Worm (Caenorhabditis elegans): ENCODE measurements around the gene lron-4.

lron-4 gene

DNA sequence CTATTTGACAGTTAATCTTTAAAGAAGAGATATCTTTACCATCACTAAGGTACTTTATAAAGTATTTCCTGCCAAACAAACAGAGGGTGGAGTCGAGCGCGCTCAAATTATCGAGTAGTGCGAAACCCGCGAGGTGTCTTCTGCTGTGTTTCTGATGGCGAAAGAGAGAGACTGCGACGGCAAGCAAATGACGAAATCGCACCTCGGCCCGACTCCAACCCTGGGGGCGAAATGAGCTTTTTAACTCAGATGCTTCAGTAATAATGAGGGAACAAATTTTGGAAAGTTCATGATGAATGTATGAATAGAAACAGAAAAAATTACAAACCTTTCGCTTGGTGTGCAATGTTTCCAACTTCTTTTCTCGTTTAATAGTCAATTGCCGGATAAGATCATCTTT is 20.4 kb downstream of the lron-4 start (continued):
- no peak for TF ChIP-seq ceh-20 (GFP tag; IDR thresholded peaks at IDR 0.05)
- 0 out of 2 replicates have a peak, but pooled peaks have one; percentile 13 for TF ChIP-seq arid-1 (GFP tag; conservative IDR thresholded peaks at IDR 0.05)
- TF ChIP-seq Y48G9A.11 (GFP tag; IDR thresholded peaks at IDR 0.05): peak; percentile 40; the same call in 1 of the 2 replicates
- TF ChIP-seq mxl-2 (GFP tag; conservative IDR thresholded peaks at IDR 0.05): no peak
- no peak for TF ChIP-seq zip-11 (GFP tag; IDR thresholded peaks at IDR 0.05)
- TF ChIP-seq nhr-25 (tag; optimal IDR thresholded peaks at IDR 0.05; ENCODE audit: borderline replicate concordance, insufficient read depth): peak; percentile 53
- peak in 1 of 2 experiments; percentile 19 for TF ChIP-seq unc-62 (GFP tag; optimal IDR thresholded peaks at IDR 0.05 in 1 of 2)
- no peak for TF ChIP-seq unc-62 (tag; optimal IDR thresholded peaks at IDR 0.05)
- TF ChIP-seq duxl-1 (tag; optimal IDR thresholded peaks at IDR 0.05; ENCODE audit: poor library complexity): peak; percentile 62
- peak; percentile 77 for TF ChIP-seq mes-2 (tag; optimal IDR thresholded peaks at IDR 0.05; ENCODE audit: poor library complexity, severe bottlenecking)
- TF ChIP-seq dve-1 (tag; optimal IDR thresholded peaks at IDR 0.05; ENCODE audit: insufficient read depth): peak; percentile 67
- TF ChIP-seq T26A8.4 (GFP tag; IDR thresholded peaks at IDR 0.05): peak; percentile 62
- TF ChIP-seq ama-1 (optimal IDR thresholded peaks at IDR 0.05): peak; percentile 93
- TF ChIP-seq nhr-102 (tag; optimal IDR thresholded peaks at IDR 0.05): peak; percentile 47
- no peak; the same call in 1 of the 2 replicates for TF ChIP-seq php-3 (GFP tag; IDR thresholded peaks at IDR 0.05)
- TF ChIP-seq hlh-30 (tag; optimal IDR thresholded peaks at IDR 0.05; ENCODE audit: insufficient read depth): peak; percentile 48
- no peak for TF ChIP-seq ZK546.5 (tag; optimal IDR thresholded peaks at IDR 0.05)
- TF ChIP-seq dmd-6 (GFP tag; IDR thresholded peaks at IDR 0.05): peak; percentile 25; the same call in 1 of the 2 replicates
- TF ChIP-seq lin-29 (GFP tag; IDR thresholded peaks at IDR 0.05): no peak
- no peak for TF ChIP-seq spr-3 (GFP tag; optimal IDR thresholded peaks at IDR 0.05)
- no peak for TF ChIP-seq Y105C5A.15 (GFP tag; IDR thresholded peaks at IDR 0.05)
- TF ChIP-seq nhr-76 (tag; optimal IDR thresholded peaks at IDR 0.05): no peak
- TF ChIP-seq dpl-1 (GFP tag; optimal IDR thresholded peaks at IDR 0.05): peak; percentile 19
- no peak for TF ChIP-seq daf-16 (GFP tag; optimal IDR thresholded peaks at IDR 0.05)
- TF ChIP-seq daf-16 (tag; optimal IDR thresholded peaks at IDR 0.05): peak; percentile 26
- peak; percentile 23 for TF ChIP-seq rbr-2 (tag; optimal IDR thresholded peaks at IDR 0.05)
- no peak for TF ChIP-seq dmd-9 (GFP tag; IDR thresholded peaks at IDR 0.05)
- peak; percentile 39 for TF ChIP-seq pqm-1 (tag; optimal IDR thresholded peaks at IDR 0.05)
- TF ChIP-seq ceh-82 (tag; optimal IDR thresholded peaks at IDR 0.05): no peak
- peak; percentile 71 for TF ChIP-seq lin-38 (GFP tag; IDR thresholded peaks at IDR 0.05)
- TF ChIP-seq ceh-62 (tag; optimal IDR thresholded peaks at IDR 0.05): no peak
- TF ChIP-seq ctbp-1 (GFP tag; IDR thresholded peaks at IDR 0.05): no peak
- no peak for TF ChIP-seq F10B5.3 (tag; optimal IDR thresholded peaks at IDR 0.05)
- peak; percentile 37 for TF ChIP-seq nhr-11 (tag; optimal IDR thresholded peaks at IDR 0.05)
- peak in 1 of 2 experiments; percentile 71 for TF ChIP-seq lsy-2 (tag; optimal IDR thresholded peaks at IDR 0.05)
- TF ChIP-seq lin-13 (GFP tag; optimal IDR thresholded peaks at IDR 0.05): peak; percentile 45
- peak; percentile 0 for TF ChIP-seq nhr-28 (tag; optimal IDR thresholded peaks at IDR 0.05)
- TF ChIP-seq ztf-11 (tag; optimal IDR thresholded peaks at IDR 0.05): no peak
- TF ChIP-seq mep-1 (tag; optimal IDR thresholded peaks at IDR 0.05): peak; percentile 75

DNA sequence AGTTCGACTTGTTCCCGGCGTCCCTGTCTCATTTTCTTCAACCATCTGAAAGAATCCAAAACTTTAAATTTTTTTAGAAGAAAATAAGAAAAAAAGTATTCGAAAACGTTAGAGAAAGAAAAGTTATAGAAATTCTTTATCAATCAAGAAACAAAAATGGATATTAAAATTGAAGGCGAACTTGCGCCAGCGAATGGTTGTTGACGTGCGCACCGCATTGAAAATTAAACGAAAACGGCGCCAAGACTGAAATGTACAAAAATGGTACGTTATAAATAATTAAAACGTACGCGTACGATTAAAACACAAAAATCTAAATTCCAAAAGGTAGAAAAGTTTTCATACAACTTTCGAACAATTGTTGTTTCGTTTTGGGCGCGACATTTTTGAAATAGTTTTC is 25.2 kb downstream of the lron-4 start, which contains the start of gene K02C4.3:
TSS of gene K02C4.3 (minus strand) at position 51 of the 400 bp plus-strand sequence.
- TF ChIP-seq ceh-20 (GFP tag; IDR thresholded peaks at IDR 0.05) (no peak), lin-38 (GFP tag; IDR thresholded peaks at IDR 0.05) (peak; percentile 75), dmd-6 (GFP tag; IDR thresholded peaks at IDR 0.05) (peak; percentile 42; the same call in 1 of the 2 replicates), hmg-1.1 (GFP tag; IDR thresholded peaks at IDR 0.05) (0 out of 2 replicates have a peak, but pooled peaks have one; percentile 13), zip-2 (tag; optimal IDR thresholded peaks at IDR 0.05) (no peak), ama-1 (optimal IDR thresholded peaks at IDR 0.05) (no peak), Y48G9A.11 (GFP tag; IDR thresholded peaks at IDR 0.05) (no peak), ZK546.5 (tag; optimal IDR thresholded peaks at IDR 0.05) (no peak), nhr-42 (GFP tag; IDR thresholded peaks at IDR 0.05) (no peak), dve-1 (tag; optimal IDR thresholded peaks at IDR 0.05; ENCODE audit: insufficient read depth) (peak; percentile 72), daf-16 (GFP tag; optimal IDR thresholded peaks at IDR 0.05) (no peak), daf-16 (tag; optimal IDR thresholded peaks at IDR 0.05) (no peak), nhr-6 (tag; optimal IDR thresholded peaks at IDR 0.05) (peak; percentile 51), mxl-2 (GFP tag; conservative IDR thresholded peaks at IDR 0.05) (no peak), pha-4 (GFP tag; IDR thresholded peaks at IDR 0.05) (no peak), pha-4 (tag; optimal IDR thresholded peaks at IDR 0.05) (peak; percentile 14), ZK337.2 (GFP tag; IDR thresholded peaks at IDR 0.05) (no peak), ctbp-1 (GFP tag; IDR thresholded peaks at IDR 0.05) (no peak), cey-2 (tag; optimal IDR thresholded peaks at IDR 0.05; ENCODE audit: borderline replicate concordance, insufficient read depth) (no peak), lim-7 (GFP tag; IDR thresholded peaks at IDR 0.05) (no peak), nhr-111 (GFP tag; optimal IDR thresholded peaks at IDR 0.05) (no peak), nhr-77 (tag; optimal IDR thresholded peaks at IDR 0.05) (peak; percentile 45), nhr-76 (tag; optimal IDR thresholded peaks at IDR 0.05) (no peak)
